Worm (Caenorhabditis elegans): ENCODE results near the gene alh-8.

DNA sequence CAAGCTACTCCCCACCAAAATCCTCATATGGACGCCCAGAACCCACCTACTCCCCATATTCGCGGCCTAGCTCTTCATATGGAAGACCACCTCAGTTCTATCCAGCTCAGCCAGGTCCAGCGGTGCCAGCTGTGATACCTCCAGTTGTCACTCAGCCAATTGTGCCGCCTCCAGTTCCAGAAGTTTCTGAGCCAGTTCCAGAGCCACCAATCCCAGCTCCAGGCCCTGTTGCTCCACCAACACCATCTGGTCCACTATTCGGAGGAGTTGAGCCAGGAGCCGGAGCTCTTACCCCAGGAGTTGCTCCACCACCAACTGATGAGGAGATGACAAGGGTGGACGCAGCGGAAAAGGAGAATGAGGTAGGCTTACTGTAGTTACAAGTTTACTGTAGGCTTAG lies 7.3 kb upstream of the alh-8 start:
- TF ChIP-seq dpl-1 (GFP tag; optimal IDR thresholded peaks at IDR 0.05) (no peak), Y105C5A.15 (GFP tag; IDR thresholded peaks at IDR 0.05) (no peak), ama-1 (optimal IDR thresholded peaks at IDR 0.05) (no peak), snpc-4 (tag; optimal IDR thresholded peaks at IDR 0.05) (no peak), ceh-32 (tag; optimal IDR thresholded peaks at IDR 0.05; ENCODE audit: poor library complexity) (no peak)

All from whole organism, L4 larva.